Fruit fly (Drosophila melanogaster): ENCODE results near the gene CG9525.

Gene CG9525

DNA sequence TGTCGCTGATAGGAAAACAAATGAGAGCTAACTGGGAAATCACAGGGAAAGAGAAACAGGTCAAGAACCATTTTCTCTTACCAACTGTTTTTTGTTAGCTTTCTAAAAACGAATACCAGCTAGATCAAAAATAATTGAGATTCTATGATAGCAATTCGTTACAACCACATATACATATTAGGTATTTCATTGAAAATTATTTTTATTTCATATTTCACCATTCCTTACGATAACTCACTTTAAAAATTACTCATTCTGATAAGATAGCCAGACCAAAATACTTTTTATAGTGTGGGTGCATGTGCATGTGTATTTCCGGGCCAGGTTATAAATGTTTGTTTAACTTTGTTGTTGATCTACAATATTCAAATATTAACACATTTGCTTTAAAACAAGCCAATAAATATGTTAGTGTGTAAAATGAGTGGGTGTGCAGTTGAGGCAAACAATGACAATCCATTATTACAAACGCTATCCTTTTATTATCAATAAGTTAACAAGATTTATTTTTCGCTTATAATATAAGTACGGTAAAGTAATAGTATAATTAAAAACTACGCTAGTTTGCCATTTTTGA is 24.2 kb downstream of the CG9525 start (continued):
- TF ChIP-seq eyg (GFP tag; optimal IDR thresholded peaks at IDR 0.05) (no peak), CG8765 (GFP tag; IDR thresholded peaks at IDR 0.05) (no peak), Atf3 (GFP tag; optimal IDR thresholded peaks at IDR 0.05) (no peak), D19B (GFP tag; optimal IDR thresholded peaks at IDR 0.05) (no peak), gsb (GFP tag; IDR thresholded peaks at IDR 0.05) (no peak), slou (GFP tag; optimal IDR thresholded peaks at IDR 0.05) (no peak), GATAe (GFP tag; conservative IDR thresholded peaks at IDR 0.05) (no peak), Meics (GFP tag; optimal IDR thresholded peaks at IDR 0.05) (no peak), CG6791 (GFP tag; IDR thresholded peaks at IDR 0.05; ENCODE audit: partially characterized antibody) (no peak), CG6254 (GFP tag; optimal IDR thresholded peaks at IDR 0.05) (no peak), CG34376 (GFP tag; optimal IDR thresholded peaks at IDR 0.05) (no peak), sim (GFP tag; IDR thresholded peaks at IDR 0.05) (no peak), tx (GFP tag; optimal IDR thresholded peaks at IDR 0.05) (no peak), run (tag; optimal IDR thresholded peaks at IDR 0.05) (no peak), CG18619 (GFP tag; optimal IDR thresholded peaks at IDR 0.05) (no peak), disco-r (GFP tag; optimal IDR thresholded peaks at IDR 0.05) (no peak), sna (GFP tag; IDR thresholded peaks at IDR 0.05; ENCODE audit: partially characterized antibody) (no peak), CG15514 (GFP tag; optimal IDR thresholded peaks at IDR 0.05) (peak; percentile 34), CG4282 (GFP tag; optimal IDR thresholded peaks at IDR 0.05) (no peak), inv (GFP tag; IDR thresholded peaks at IDR 0.05; ENCODE audit: partially characterized antibody) (no peak), grau (tag; optimal IDR thresholded peaks at IDR 0.05) (peak; percentile 1), CG4404 (GFP tag; IDR thresholded peaks at IDR 0.05) (no peak), cwo (GFP tag; optimal IDR thresholded peaks at IDR 0.05) (no peak), dmrt11E (tag; optimal IDR thresholded peaks at IDR 0.05) (no peak), Taf1 (GFP tag; IDR thresholded peaks at IDR 0.05) (no peak), CG5245 (GFP tag; optimal IDR thresholded peaks at IDR 0.05) (no peak), CG9609 (GFP tag; optimal IDR thresholded peaks at IDR 0.05) (no peak), Asciz (GFP tag; optimal IDR thresholded peaks at IDR 0.05) (peak; percentile 67), ATbp (GFP tag; optimal IDR thresholded peaks at IDR 0.05) (peak; percentile 57), mirr (GFP tag; optimal IDR thresholded peaks at IDR 0.05) (peak; percentile 21), danr (GFP tag; IDR thresholded peaks at IDR 0.05) (no peak), sd (tag; optimal IDR thresholded peaks at IDR 0.05) (peak; percentile 22), CG17612 (GFP tag; IDR thresholded peaks at IDR 0.05) (no peak), Hey (tag; optimal IDR thresholded peaks at IDR 0.05) (no peak), salm (tag; optimal IDR thresholded peaks at IDR 0.05) (peak; percentile 47), CG10267 (tag; optimal IDR thresholded peaks at IDR 0.05) (no peak), Dbx (GFP tag; IDR thresholded peaks at IDR 0.05) (no peak), sens (GFP tag) (peak; percentile 58), Lpt (GFP tag; optimal IDR thresholded peaks at IDR 0.05) (no peak), CG3065 (GFP tag; optimal IDR thresholded peaks at IDR 0.05) (no peak), luna (GFP tag; optimal IDR thresholded peaks at IDR 0.05) (no peak), CG9727 (GFP tag; optimal IDR thresholded peaks at IDR 0.05) (no peak), ci (GFP tag; IDR thresholded peaks at IDR 0.05) (no peak), Blimp-1 (GFP tag; optimal IDR thresholded peaks at IDR 0.05) (peak; percentile 34), CG17359 (tag; optimal IDR thresholded peaks at IDR 0.05) (peak; percentile 28), CG15269 (tag; optimal IDR thresholded peaks at IDR 0.05) (peak; percentile 56), Dfd (GFP tag; optimal IDR thresholded peaks at IDR 0.05) (no peak), CG12219 (GFP tag; optimal IDR thresholded peaks at IDR 0.05) (peak; percentile 29), Dip3 (GFP tag; optimal IDR thresholded peaks at IDR 0.05) (no peak), CG10209 (GFP tag; optimal IDR thresholded peaks at IDR 0.05) (peak; percentile 5), Hr78 (GFP tag; optimal IDR thresholded peaks at IDR 0.05) (no peak)

Measured in whole organism, embryonic.